Fruit fly (Drosophila melanogaster): ENCODE data around the gene CG14297.

CG14297 gene

DNA sequence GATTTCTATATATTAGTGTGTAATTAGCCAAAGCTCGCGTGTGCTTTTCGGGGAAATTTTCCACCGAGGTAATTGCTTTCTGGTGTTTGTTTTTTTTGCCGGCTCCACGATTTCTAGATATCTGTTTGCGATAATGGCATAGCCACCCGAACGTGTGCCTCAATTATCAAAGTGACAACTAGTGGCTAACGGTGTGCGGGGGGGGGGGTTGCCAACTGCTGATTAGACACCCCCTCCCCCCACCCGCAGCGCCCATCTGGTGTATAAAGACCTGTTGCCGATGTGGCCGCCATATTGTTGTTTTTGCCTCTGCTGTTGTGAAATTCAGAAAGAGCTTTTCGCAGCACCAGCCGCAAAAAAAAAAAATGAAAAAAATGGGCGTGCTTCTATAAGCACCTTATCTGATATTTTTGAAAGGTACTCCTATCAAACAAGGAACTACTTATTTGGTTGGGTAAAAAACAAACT lies 21.0 kb downstream of the CG14297 start (continued):
- TF ChIP-seq CG9727 (GFP tag; optimal IDR thresholded peaks at IDR 0.05) (peak; percentile 49), Lhr (GFP tag; optimal IDR thresholded peaks at IDR 0.05) (no peak), Hmr (GFP tag; optimal IDR thresholded peaks at IDR 0.05) (peak; percentile 52), CG11696 (GFP tag; IDR thresholded peaks at IDR 0.05) (no peak), maf-S (GFP tag; optimal IDR thresholded peaks at IDR 0.05) (no peak), Fer1 (GFP tag; optimal IDR thresholded peaks at IDR 0.05) (peak; percentile 53), lilli (GFP tag; optimal IDR thresholded peaks at IDR 0.05) (peak; percentile 28), HHEX (GFP tag; optimal IDR thresholded peaks at IDR 0.05) (peak; percentile 26), Dll (GFP tag; IDR thresholded peaks at IDR 0.05; ENCODE audit: partially characterized antibody) (no peak), dmrt99B (tag; optimal IDR thresholded peaks at IDR 0.05) (no peak), sc (optimal IDR thresholded peaks at IDR 0.05) (no peak), sc (GFP tag; optimal IDR thresholded peaks at IDR 0.05) (no peak), Ssrp (tag; optimal IDR thresholded peaks at IDR 0.05) (no peak), gce (GFP tag; IDR thresholded peaks at IDR 0.05) (no peak), crp (GFP tag; optimal IDR thresholded peaks at IDR 0.05) (peak in 1 of 2 experiments; percentile 39)

DNA sequence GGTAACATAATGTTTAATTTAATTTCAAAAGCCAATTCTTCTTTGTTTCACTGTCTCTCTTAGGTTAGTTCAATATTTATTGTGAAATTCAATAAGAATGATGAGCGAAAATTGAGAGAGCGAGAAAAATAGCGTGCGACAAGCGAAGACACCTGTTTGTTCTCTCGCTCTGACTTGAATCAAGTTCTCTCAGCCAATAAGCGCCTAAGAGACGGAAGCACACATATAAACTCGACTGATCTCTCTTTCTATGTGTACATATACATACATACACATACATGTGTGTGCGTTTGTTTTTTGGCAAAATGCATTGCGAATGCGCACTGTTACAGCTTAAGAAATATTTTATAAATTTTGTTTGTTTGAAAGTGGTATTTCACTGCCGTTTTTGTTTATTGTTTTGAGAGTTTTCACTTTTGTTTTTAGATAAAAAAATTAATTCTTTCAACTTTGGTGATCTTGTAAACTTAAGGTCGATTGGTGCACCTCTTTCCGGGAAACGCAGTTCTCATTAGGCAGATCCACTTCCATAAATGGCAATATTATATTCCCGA lies 25.4 kb downstream of the CG14297 start:
- TF ChIP-seq Nf-YC (tag; optimal IDR thresholded peaks at IDR 0.05) (peak; percentile 95), CG11723 (GFP tag; optimal IDR thresholded peaks at IDR 0.05) (no peak), so (GFP tag; IDR thresholded peaks at IDR 0.05) (0 out of 3 replicates have a peak, but pooled peaks have one; percentile 36), CG32767 (GFP tag; IDR thresholded peaks at IDR 0.05) (no peak), gsb (GFP tag; IDR thresholded peaks at IDR 0.05) (no peak), bsh (GFP tag; optimal IDR thresholded peaks at IDR 0.05) (peak in 1 of 2 experiments; percentile 16), CG10366 (GFP tag; IDR thresholded peaks at IDR 0.05) (no peak), CG7745 (tag; optimal IDR thresholded peaks at IDR 0.05) (no peak), NFAT (GFP tag; IDR thresholded peaks at IDR 0.05) (no peak), Awh (GFP tag; IDR thresholded peaks at IDR 0.05) (no peak), tx (GFP tag; optimal IDR thresholded peaks at IDR 0.05) (no peak), CG13296 (GFP tag; optimal IDR thresholded peaks at IDR 0.05) (no peak), Meics (GFP tag; optimal IDR thresholded peaks at IDR 0.05) (no peak), CG2120 (GFP tag; optimal IDR thresholded peaks at IDR 0.05) (no peak), CG15011 (GFP tag; optimal IDR thresholded peaks at IDR 0.05) (no peak), nerfin-1 (tag; optimal IDR thresholded peaks at IDR 0.05) (no peak), Dp (GFP tag; optimal IDR thresholded peaks at IDR 0.05) (no peak), Sox102F (GFP tag; optimal IDR thresholded peaks at IDR 0.05) (no peak), CG14050 (GFP tag; IDR thresholded peaks at IDR 0.05) (no peak), Fer3 (tag; optimal IDR thresholded peaks at IDR 0.05) (no peak), CG5953 (GFP tag; IDR thresholded peaks at IDR 0.05) (no peak), CG8281 (tag; optimal IDR thresholded peaks at IDR 0.05) (peak; percentile 78), Poxn (GFP tag; IDR thresholded peaks at IDR 0.05) (no peak), CG42726 (GFP tag; IDR thresholded peaks at IDR 0.05; ENCODE audit: partially characterized antibody) (no peak), slou (GFP tag; optimal IDR thresholded peaks at IDR 0.05) (no peak), Lpt (GFP tag; optimal IDR thresholded peaks at IDR 0.05) (no peak), CG33557 (GFP tag; optimal IDR thresholded peaks at IDR 0.05) (peak; percentile 11), gfzf (GFP tag; optimal IDR thresholded peaks at IDR 0.05) (no peak), Xrp1 (GFP tag; IDR thresholded peaks at IDR 0.05) (peak; percentile 51), CG9609 (GFP tag; optimal IDR thresholded peaks at IDR 0.05) (no peak), CG2712 (tag; optimal IDR thresholded peaks at IDR 0.05) (no peak), CG8290 (GFP tag; optimal IDR thresholded peaks at IDR 0.05) (no peak), CG8290 (tag; optimal IDR thresholded peaks at IDR 0.05) (peak in 1 of 2 experiments; percentile 2), Hr51 (GFP tag; optimal IDR thresholded peaks at IDR 0.05) (no peak), fd64A (GFP tag; optimal IDR thresholded peaks at IDR 0.05) (no peak)

Measured in whole organism, embryonic.